Fruit fly (Drosophila melanogaster) whole organism, embryonic: ENCODE measurements around the gene CG14212.
A peak's percentile ranks its signal among the peaks of the same experiment; 100 is the strongest.

ENCODE experiments used
- ATbp ChIP-seq: fragments of 200-800 bp; sonication (Bioruptor generic); optimal IDR thresholded peaks from 2 replicates; lab custom pipeline; 2017; ENCODE audit warnings: missing biosample characterization, mild to moderate bottlenecking, missing genetic modification characterization, missing genetic modification reagents
- B-H1 ChIP-seq: fragments of 200-800 bp; sonication (Bioruptor generic); IDR thresholded peaks from 3 replicates; pipeline ENCODE4 v1.3.6; 2022; ENCODE audit warnings: missing biosample characterization, missing genetic modification characterization
- Bdp1 ChIP-seq: fragments of 200-800 bp; sonication (Bioruptor generic); optimal IDR thresholded peaks from 3 replicates; lab custom pipeline; 2016; ENCODE audit warnings: missing biosample characterization, missing genetic modification characterization
- CG10267 ChIP-seq: fragments of 200-800 bp; sonication (Bioruptor generic); optimal IDR thresholded peaks from 2 replicates; lab custom pipeline; 2018; ENCODE audit warnings: missing biosample characterization, mild to moderate bottlenecking, missing genetic modification characterization, moderate library complexity
- CG11723 ChIP-seq: fragments of 200-800 bp; sonication (Bioruptor generic); optimal IDR thresholded peaks from 2 replicates; lab custom pipeline; 2017; ENCODE audit warnings: missing biosample characterization, mild to moderate bottlenecking, missing genetic modification characterization
- CG12299 ChIP-seq: fragments of 200-800 bp; sonication (Bioruptor generic); optimal IDR thresholded peaks from 2 replicates; lab custom pipeline; 2018; ENCODE audit warnings: missing biosample characterization, mild to moderate bottlenecking, missing genetic modification characterization
- CG14710 ChIP-seq: fragments of 200-800 bp; sonication (Bioruptor generic); optimal IDR thresholded peaks from 3 replicates; lab custom pipeline; 2019; ENCODE audit warnings: missing biosample characterization, mild to moderate bottlenecking, missing genetic modification characterization, moderate library complexity
- CG1529 ChIP-seq: fragments of 200-800 bp; sonication (Bioruptor generic); optimal IDR thresholded peaks from 3 replicates; lab custom pipeline; 2018; ENCODE audit warnings: missing biosample characterization, missing genetic modification characterization
- CG15601 ChIP-seq: fragments of 200-800 bp; sonication (Bioruptor generic); optimal IDR thresholded peaks from 3 replicates; lab custom pipeline; 2019; ENCODE audit warnings: missing biosample characterization, mild to moderate bottlenecking, missing genetic modification characterization, moderate library complexity
- CG17328 ChIP-seq: fragments of 200-800 bp; sonication (Bioruptor generic); IDR thresholded peaks from 2 replicates; pipeline ENCODE4 v1.3.6; 2022; ENCODE audit warnings: missing biosample characterization, missing genetic modification characterization
- CG2712 ChIP-seq: fragments of 200-800 bp; optimal IDR thresholded peaks from 3 replicates; lab custom pipeline; 2019; ENCODE audit warnings: missing biosample characterization, mild to moderate bottlenecking, missing genetic modification characterization, moderate library complexity
- CG31224 ChIP-seq: fragments of 200-800 bp; sonication (Bioruptor generic); IDR thresholded peaks from 2 replicates; pipeline ENCODE4 v1.3.6; 2022; ENCODE audit warnings: missing biosample characterization, missing genetic modification characterization
- CG31388 ChIP-seq: fragments of 200-800 bp; sonication (Bioruptor generic); optimal IDR thresholded peaks from 2 replicates; lab custom pipeline; 2016; ENCODE audit warnings: missing biosample characterization, missing genetic modification characterization
- CG32772 ChIP-seq: fragments of 200-800 bp; sonication (Bioruptor generic); IDR thresholded peaks from 2 replicates; pipeline ENCODE4 v1.3.6; 2022; ENCODE audit warnings: missing biosample characterization, missing genetic modification characterization
- CG3995 ChIP-seq: fragments of 200-800 bp; sonication (Bioruptor generic); optimal IDR thresholded peaks from 3 replicates; lab custom pipeline; 2016; ENCODE audit warnings: missing biosample characterization, missing genetic modification characterization
- CG4617 ChIP-seq: fragments of 200-800 bp; sonication (Bioruptor generic); optimal IDR thresholded peaks from 3 replicates; lab custom pipeline; 2016; ENCODE audit warnings: missing biosample characterization, missing genetic modification characterization, borderline replicate concordance
- CG5180 ChIP-seq: fragments of 200-800 bp; sonication (Bioruptor generic); optimal IDR thresholded peaks from 3 replicates; lab custom pipeline; 2017; ENCODE audit warnings: missing biosample characterization, missing genetic modification characterization, mild to moderate bottlenecking, moderate library complexity, missing genetic modification reagents
- CG6654 ChIP-seq: fragments of 200-800 bp; sonication (Bioruptor generic); optimal IDR thresholded peaks from 2 replicates; lab custom pipeline; 2017; ENCODE audit warnings: missing biosample characterization, mild to moderate bottlenecking, missing genetic modification characterization
- CG8944 ChIP-seq: fragments of 200-800 bp; sonication (Bioruptor generic); optimal IDR thresholded peaks from 3 replicates; lab custom pipeline; 2016; ENCODE audit warnings: missing biosample characterization, missing genetic modification characterization
- CG9215 ChIP-seq: fragments of 200-800 bp; sonication (Bioruptor generic); IDR thresholded peaks from 2 replicates; pipeline ENCODE4 v1.3.6; 2022; ENCODE audit warnings: missing biosample characterization, missing genetic modification characterization
- CG9932 ChIP-seq: fragments of 200-800 bp; sonication (Bioruptor generic); IDR thresholded peaks from 2 replicates; pipeline ENCODE4 v1.3.6; 2022; ENCODE audit warnings: missing biosample characterization, missing genetic modification characterization
- Doc3 ChIP-seq: fragments of 200-800 bp; sonication (Bioruptor generic); IDR thresholded peaks from 3 replicates; pipeline ENCODE4 v1.3.6; 2022; ENCODE audit warnings: missing biosample characterization, missing genetic modification characterization; ENCODE audit not compliant: partially characterized antibody
- Dref ChIP-seq: fragments of 200-800 bp; sonication (Bioruptor generic); IDR thresholded peaks from 2 replicates; pipeline ENCODE4 v1.3.6; 2022; ENCODE audit warnings: missing biosample characterization, missing genetic modification characterization
- E2f2 ChIP-seq: fragments of 200-800 bp; sonication (Bioruptor generic); IDR thresholded peaks from 2 replicates; pipeline ENCODE4 v1.3.6; 2022; ENCODE audit warnings: missing biosample characterization, missing genetic modification characterization
- HmgZ ChIP-seq: fragments of 200-800 bp; sonication (Bioruptor generic); optimal IDR thresholded peaks from 2 replicates; lab custom pipeline; 2018; ENCODE audit warnings: missing biosample characterization, mild to moderate bottlenecking, missing genetic modification characterization
- Hr78 ChIP-seq, 2 experiments: fragments of 200-800 bp in 1 of 2; fragments of >200 bp in 1 of 2; sonication (Bioruptor generic) in 1 of 2; optimal IDR thresholded peaks; 2 replicates each; lab custom pipeline; 2017 to 2019; ENCODE audit warnings: missing biosample characterization in 2 of 2, missing genetic modification characterization in 2 of 2, mild to moderate bottlenecking in 1 of 2, moderate library complexity in 1 of 2
- Meics ChIP-seq: fragments of 200-800 bp; sonication (Bioruptor generic); optimal IDR thresholded peaks from 2 replicates; lab custom pipeline; 2017; ENCODE audit warnings: missing biosample characterization, mild to moderate bottlenecking, missing genetic modification characterization
- NK7.1 ChIP-seq: fragments of 200-800 bp; sonication (Bioruptor generic); optimal IDR thresholded peaks from 3 replicates; lab custom pipeline; 2016; ENCODE audit warnings: missing biosample characterization, missing genetic modification characterization
- Neu2 ChIP-seq: fragments of 200-800 bp; sonication (Bioruptor generic); optimal IDR thresholded peaks from 3 replicates; lab custom pipeline; 2016; ENCODE audit warnings: missing biosample characterization, missing genetic modification characterization, borderline replicate concordance
- Nf-YB ChIP-seq: fragments of 200-800 bp; sonication (Bioruptor generic); optimal IDR thresholded peaks from 3 replicates; lab custom pipeline; 2019; ENCODE audit warnings: missing biosample characterization, mild to moderate bottlenecking, missing genetic modification characterization, moderate library complexity
- Poxn ChIP-seq: fragments of 200-800 bp; sonication (Bioruptor generic); IDR thresholded peaks from 2 replicates; pipeline ENCODE4 v1.3.6; 2022; ENCODE audit warnings: missing biosample characterization, missing genetic modification characterization
- Sin3A ChIP-seq: fragments of >200 bp; optimal IDR thresholded peaks from 2 replicates; lab custom pipeline; 2018
- cg ChIP-seq: fragments of 200-800 bp; sonication (Bioruptor generic); optimal IDR thresholded peaks from 3 replicates; lab custom pipeline; 2019; ENCODE audit warnings: missing biosample characterization, mild to moderate bottlenecking, missing genetic modification characterization, moderate library complexity
- chn ChIP-seq: fragments of 200-800 bp; sonication (Bioruptor generic); optimal IDR thresholded peaks from 2 replicates; lab custom pipeline; 2016; ENCODE audit warnings: missing biosample characterization, missing genetic modification characterization
- dimm ChIP-seq: fragments of 200-800 bp; sonication (Bioruptor generic); IDR thresholded peaks from 2 replicates; pipeline ENCODE4 v1.3.6; 2022; ENCODE audit warnings: missing biosample characterization, missing genetic modification characterization
- fd3F ChIP-seq: fragments of 200-800 bp; sonication (Bioruptor generic); optimal IDR thresholded peaks from 2 replicates; lab custom pipeline; 2018; ENCODE audit warnings: missing biosample characterization, mild to moderate bottlenecking, missing genetic modification characterization, moderate library complexity
- ftz-f1 ChIP-seq: fragments of 200-800 bp; sonication (Bioruptor generic); optimal IDR thresholded peaks from 2 replicates; lab custom pipeline; 2016; ENCODE audit warnings: missing biosample characterization, missing genetic modification characterization
- gem ChIP-seq: fragments of 200-800 bp; sonication (Bioruptor generic); optimal IDR thresholded peaks from 2 replicates; lab custom pipeline; 2019; ENCODE audit warnings: missing biosample characterization, mild to moderate bottlenecking, missing genetic modification characterization, moderate library complexity
- gfzf ChIP-seq: fragments of 200-800 bp; sonication (Bioruptor generic); optimal IDR thresholded peaks from 2 replicates; lab custom pipeline; 2016; ENCODE audit warnings: missing biosample characterization, mild to moderate bottlenecking, missing genetic modification characterization, moderate library complexity
- hb ChIP-seq: fragments of 200-800 bp; sonication (Bioruptor generic); IDR thresholded peaks from 3 replicates; pipeline ENCODE4 v1.3.6; 2022; ENCODE audit warnings: missing biosample characterization, missing genetic modification characterization; ENCODE audit not compliant: partially characterized antibody
- lbe ChIP-seq: fragments of 200-800 bp; sonication (Bioruptor generic); optimal IDR thresholded peaks from 2 replicates; lab custom pipeline; 2016; ENCODE audit warnings: missing biosample characterization, mild to moderate bottlenecking, missing genetic modification characterization
- rib ChIP-seq: fragments of 200-800 bp; sonication (Bioruptor generic); IDR thresholded peaks from 2 replicates; pipeline ENCODE4 v1.3.6; 2022; ENCODE audit warnings: missing biosample characterization, missing genetic modification characterization
- sens ChIP-seq: fragments of 200-800 bp; sonication (Bioruptor generic); peaks from one replicate; lab custom pipeline; 2016; ENCODE audit warnings: missing biosample characterization, missing genetic modification characterization
- sim ChIP-seq: fragments of 200-800 bp; sonication (Bioruptor generic); IDR thresholded peaks from 2 replicates; pipeline ENCODE4 v1.3.6; 2022; ENCODE audit warnings: missing biosample characterization, missing genetic modification characterization
- slbo ChIP-seq: fragments of 200-800 bp; sonication (Bioruptor generic); IDR thresholded peaks from 2 replicates; pipeline ENCODE4 v1.3.6; 2022; ENCODE audit warnings: missing biosample characterization, missing genetic modification characterization
- tap ChIP-seq: fragments of 200-800 bp; optimal IDR thresholded peaks from 3 replicates; lab custom pipeline; 2019; ENCODE audit warnings: missing biosample characterization, mild to moderate bottlenecking, missing genetic modification characterization, moderate library complexity
- tna ChIP-seq: fragments of 200-800 bp; sonication (Bioruptor generic); IDR thresholded peaks from 2 replicates; pipeline ENCODE4 v1.3.6; 2022; ENCODE audit warnings: missing biosample characterization, missing genetic modification characterization; ENCODE audit not compliant: partially characterized antibody
- unpg ChIP-seq: fragments of 200-800 bp; sonication (Bioruptor generic); optimal IDR thresholded peaks from 3 replicates; lab custom pipeline; 2018; ENCODE audit warnings: missing biosample characterization, mild to moderate bottlenecking, missing genetic modification characterization, moderate library complexity
- wor ChIP-seq: fragments of 200-800 bp; sonication (Bioruptor generic); IDR thresholded peaks from 2 replicates; pipeline ENCODE4 v1.3.6; 2022; ENCODE audit warnings: missing biosample characterization, missing genetic modification characterization
- z ChIP-seq: fragments of 200-800 bp; sonication (Bioruptor generic); IDR thresholded peaks from 3 replicates; pipeline ENCODE4 v1.3.6; 2022; ENCODE audit warnings: missing biosample characterization, missing genetic modification characterization
- zen ChIP-seq: fragments of 200-800 bp; sonication (Bioruptor generic); optimal IDR thresholded peaks from 3 replicates; lab custom pipeline; 2018; ENCODE audit warnings: missing biosample characterization, mild to moderate bottlenecking, missing genetic modification characterization, moderate library complexity
- zfh2 ChIP-seq: fragments of 200-800 bp; sonication (Bioruptor generic); optimal IDR thresholded peaks from 2 replicates; lab custom pipeline; 2016; ENCODE audit warnings: missing biosample characterization, missing genetic modification characterization

CG14212 gene

DNA sequence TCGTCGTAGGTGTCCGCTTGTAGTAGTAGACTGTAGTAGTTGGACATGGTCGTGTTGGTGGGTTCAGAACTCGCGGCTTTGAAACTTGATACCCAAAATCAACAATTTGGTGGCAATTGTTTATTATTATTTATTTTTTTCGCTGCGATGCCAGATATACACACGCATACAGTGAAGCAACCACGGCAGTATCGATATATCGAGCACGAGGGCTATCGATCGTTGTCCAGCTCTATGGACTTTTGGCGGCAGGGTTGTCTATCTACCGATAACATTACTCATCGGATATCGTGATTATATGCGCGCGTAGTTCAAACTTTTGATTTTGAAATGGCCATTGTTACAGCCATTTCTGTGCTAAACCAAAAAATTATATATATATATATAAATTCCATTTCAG lies 23.9 kb upstream of the CG14212 start, which contains the start of gene CG14220 (continued):
- TF ChIP-seq gfzf (peak; percentile 0), CG1529 (GFP tag; lab: Kevin White, UChicago) (no peak), lbe (GFP tag; lab: Kevin White, UChicago) (peak; percentile 32), sens (peak; percentile 70), cg (GFP tag; lab: Kevin White, UChicago) (peak; percentile 60), CG4617 (GFP tag; lab: Kevin White, UChicago) (peak; percentile 43), Meics (GFP tag; lab: Kevin White, UChicago) (peak; percentile 12), HmgZ (tag; lab: Kevin White, UChicago) (peak; percentile 66), Neu2 (no peak), ATbp (GFP tag; lab: Kevin White, UChicago) (no peak), CG17328 (no peak), zen (tag; lab: Kevin White, UChicago) (no peak), tna (GFP tag; lab: Robert Waterston, UW) (peak; percentile 94), wor (GFP tag; lab: Robert Waterston, UW) (no peak), CG8944 (GFP tag; lab: Kevin White, UChicago) (no peak), hb (peak; percentile 91), z (GFP tag; lab: Robert Waterston, UW) (no peak), Sin3A (lab: Kevin White, UChicago) (peak; percentile 17), CG14710 (tag; lab: Kevin White, UChicago) (peak; percentile 44), NK7.1 (GFP tag; lab: Kevin White, UChicago) (no peak), CG32772 (GFP tag; lab: Robert Waterston, UW) (no peak), CG15601 (peak; percentile 2), tap (tag; lab: Kevin White, UChicago) (no peak), E2f2 (peak; percentile 92), Poxn (GFP tag; lab: Robert Waterston, UW) (no peak), CG9215 (no peak), sim (GFP tag; lab: Robert Waterston, UW) (no peak), CG31388 (GFP tag; lab: Kevin White, UChicago) (no peak), CG2712 (tag; lab: Kevin White, UChicago) (peak; percentile 41), CG5180 (GFP tag; lab: Kevin White, UChicago) (no peak), chn (GFP tag; lab: Kevin White, UChicago) (no peak), gem (tag; lab: Kevin White, UChicago) (no peak), zfh2 (GFP tag; lab: Kevin White, UChicago) (no peak), ftz-f1 (no peak), fd3F (no peak), CG3995 (GFP tag; lab: Kevin White, UChicago) (peak; percentile 22), Bdp1 (no peak), Doc3 (GFP tag; lab: Robert Waterston, UW) (peak; percentile 85; the same call in 2 of the 3 replicates), B-H1 (GFP tag; lab: Robert Waterston, UW) (no peak), Hr78 (GFP tag; optimal IDR thresholded peaks at IDR 0.05; lab: Kevin White, UChicago) (no peak), unpg (GFP tag; lab: Kevin White, UChicago) (no peak), CG6654 (GFP tag; lab: Kevin White, UChicago) (no peak), CG12299 (no peak), CG9932 (peak; percentile 47; the same call in 1 of the 2 replicates), slbo (GFP tag; lab: Robert Waterston, UW) (peak; percentile 36; the same call in 1 of the 2 replicates), CG31224 (no peak), rib (GFP tag; lab: Robert Waterston, UW) (no peak), Dref (peak; percentile 99), Nf-YB (GFP tag; lab: Kevin White, UChicago) (no peak), CG10267 (peak; percentile 45), dimm (no peak), CG11723 (no peak)
